Fruit fly (Drosophila melanogaster): ENCODE results near the gene Nlg4.

Nlg4 gene

dm6 chr3R:20209691-20210090 lies 5.1 kb downstream of the Nlg4 start, which contains the start of gene CG17199:
Gene CG17199, minus strand, starts transcription at chr3R:20209791.
- no peak for TF ChIP-seq brk (GFP tag; optimal IDR thresholded peaks at IDR 0.05)
- TF ChIP-seq sage (GFP tag; optimal IDR thresholded peaks at IDR 0.05) = no peak
- TF ChIP-seq CG32264 (GFP tag; optimal IDR thresholded peaks at IDR 0.05) = no peak
- TF ChIP-seq Abd-B (GFP tag; optimal IDR thresholded peaks at IDR 0.05) = no peak

- TF ChIP-seq br (GFP tag; optimal IDR thresholded peaks at IDR 0.05) = no peak
- TF ChIP-seq Dfd (GFP tag; optimal IDR thresholded peaks at IDR 0.05) = peak; percentile 97
These were observed 22.9 kb downstream of the Nlg4 start for dm6 chr3R:20227548-20227947.

DNA sequence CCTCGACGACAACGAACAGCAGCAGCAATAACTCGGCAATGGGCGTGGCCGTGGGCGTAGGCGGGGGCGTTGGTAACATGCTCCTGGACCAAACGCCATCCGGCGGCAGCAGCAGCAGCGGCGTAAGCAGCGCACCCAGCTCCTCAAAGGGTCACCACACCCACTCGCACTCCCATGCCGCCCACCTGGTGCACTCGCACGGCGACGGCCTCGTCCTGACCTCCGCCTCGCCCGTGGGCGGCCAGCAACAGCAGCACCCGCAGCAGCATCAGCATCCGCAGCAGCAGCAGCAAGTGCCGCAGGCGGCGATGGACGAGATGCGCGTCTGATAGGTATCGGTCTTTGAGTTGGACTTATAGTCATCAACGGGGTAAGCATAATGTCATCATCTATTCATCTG lies 33.4 kb downstream of the Nlg4 start:
- TF ChIP-seq Sp1 (GFP tag; optimal IDR thresholded peaks at IDR 0.05) (no peak), dmrt93B (GFP tag; optimal IDR thresholded peaks at IDR 0.05) (no peak), Dfd (GFP tag; optimal IDR thresholded peaks at IDR 0.05) (peak; percentile 87), N (GFP tag; optimal IDR thresholded peaks at IDR 0.05) (no peak), Dif (GFP tag; optimal IDR thresholded peaks at IDR 0.05; ENCODE audit: partially characterized antibody) (no peak), Hr83 (GFP tag; optimal IDR thresholded peaks at IDR 0.05; ENCODE audit: poor library complexity, severe bottlenecking) (no peak)

DNA sequence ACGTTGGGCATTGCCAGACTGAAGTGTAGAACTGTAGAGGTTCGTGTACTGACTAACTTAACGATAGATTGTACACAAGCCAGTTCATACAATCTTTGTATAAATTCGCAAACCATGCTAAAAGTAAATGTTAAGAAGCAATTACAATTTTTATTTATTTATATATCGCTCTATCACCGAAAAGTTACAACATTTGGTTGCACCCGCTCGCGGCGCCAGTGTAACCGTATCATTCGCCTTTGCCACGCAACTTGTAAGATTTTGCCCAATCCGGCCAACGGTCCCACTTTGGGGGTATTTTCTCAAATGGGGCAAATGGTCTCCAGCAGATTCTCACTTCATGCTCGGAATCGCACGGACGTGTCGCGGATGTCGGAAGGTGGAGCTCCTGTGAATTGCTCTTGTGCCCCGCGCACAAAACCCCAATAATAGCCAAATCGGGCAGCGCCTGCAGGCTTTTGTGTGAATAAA lies 47.9 kb downstream of the Nlg4 start, which contains the start of gene cic:
Gene cic, plus strand, starts transcription at position 328 of the 471 bp plus-strand sequence.
- TF ChIP-seq Hnf4 (GFP tag; optimal IDR thresholded peaks at IDR 0.05) = no peak
- TF ChIP-seq dmrt93B (GFP tag; optimal IDR thresholded peaks at IDR 0.05) = no peak
- no peak for TF ChIP-seq Rel (GFP tag; optimal IDR thresholded peaks at IDR 0.05)
- TF ChIP-seq Rel (tag; optimal IDR thresholded peaks at IDR 0.05) = peak; percentile 65
- no peak for TF ChIP-seq Mio (GFP tag; optimal IDR thresholded peaks at IDR 0.05)
- peak; percentile 23 for TF ChIP-seq Hr83 (GFP tag; optimal IDR thresholded peaks at IDR 0.05; ENCODE audit: poor library complexity, severe bottlenecking)
- TF ChIP-seq sv (GFP tag; optimal IDR thresholded peaks at IDR 0.05) = no peak
- TF ChIP-seq usp (GFP tag; optimal IDR thresholded peaks at IDR 0.05) = no peak
- TF ChIP-seq sage (GFP tag; optimal IDR thresholded peaks at IDR 0.05) = no peak
- peak; percentile 4 for TF ChIP-seq lola (GFP tag; optimal IDR thresholded peaks at IDR 0.05)
- no peak for TF ChIP-seq N (GFP tag; optimal IDR thresholded peaks at IDR 0.05)
- TF ChIP-seq tai (GFP tag; optimal IDR thresholded peaks at IDR 0.05) = no peak
- no peak for TF ChIP-seq Hr78 (GFP tag; optimal IDR thresholded peaks at IDR 0.05)
- peak; percentile 62 for TF ChIP-seq Dif (GFP tag; optimal IDR thresholded peaks at IDR 0.05; ENCODE audit: partially characterized antibody)
- TF ChIP-seq fru (GFP tag; optimal IDR thresholded peaks at IDR 0.05) = no peak
- no peak for TF ChIP-seq GATAd (GFP tag; optimal IDR thresholded peaks at IDR 0.05)
- no peak for TF ChIP-seq HLH106 (tag; optimal IDR thresholded peaks at IDR 0.05)
- TF ChIP-seq Myc (optimal IDR thresholded peaks at IDR 0.05) = peak; percentile 60
- no peak for TF ChIP-seq ey (GFP tag; optimal IDR thresholded peaks at IDR 0.05)
- TF ChIP-seq h (GFP tag; optimal IDR thresholded peaks at IDR 0.05) = no peak
- TF ChIP-seq woc (GFP tag; optimal IDR thresholded peaks at IDR 0.05) = no peak

DNA sequence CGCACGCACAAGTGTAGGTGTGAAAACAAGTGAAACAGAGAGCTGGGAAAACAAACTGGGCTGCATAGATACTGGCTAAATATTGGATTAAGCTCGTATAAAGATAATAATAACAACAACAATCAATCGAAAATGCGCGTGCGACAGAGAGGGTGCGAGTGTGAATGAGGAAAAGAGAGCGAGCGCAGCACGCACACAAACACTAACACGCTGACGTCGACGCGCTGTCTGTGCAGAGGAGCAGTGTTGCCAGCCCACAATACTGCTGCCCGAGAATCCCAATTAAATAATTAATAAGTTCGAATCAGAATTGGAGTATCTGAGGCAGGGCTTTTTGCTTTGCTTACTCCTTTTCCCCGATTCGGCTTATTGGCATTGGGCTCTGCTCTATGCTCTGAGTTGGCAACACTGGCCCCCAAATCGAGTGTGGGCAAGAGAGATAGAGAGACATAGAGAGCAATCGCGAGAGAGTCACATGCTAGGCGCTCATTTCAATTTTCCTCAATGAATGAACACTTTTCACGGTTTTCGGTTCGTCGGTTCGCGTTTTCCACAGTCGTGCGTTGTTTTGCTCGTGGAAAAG lies 48.5 kb downstream of the Nlg4 start:
- TF ChIP-seq CG9705 (GFP tag; optimal IDR thresholded peaks at IDR 0.05) (no peak), pan (optimal IDR thresholded peaks at IDR 0.05) (no peak), Sp1 (GFP tag; optimal IDR thresholded peaks at IDR 0.05) (peak; percentile 26), foxo (GFP tag; optimal IDR thresholded peaks at IDR 0.05) (peak; percentile 79 to 94), br (GFP tag; optimal IDR thresholded peaks at IDR 0.05) (peak; percentile 92), brk (GFP tag; optimal IDR thresholded peaks at IDR 0.05) (peak; percentile 65), dl (GFP tag; optimal IDR thresholded peaks at IDR 0.05; ENCODE audit: insufficient read depth in 1 of 2, partially characterized antibody in 2 of 2) (peak in 1 of 2 experiments; percentile 59), Dfd (GFP tag; optimal IDR thresholded peaks at IDR 0.05) (no peak), dsf (GFP tag; optimal IDR thresholded peaks at IDR 0.05; ENCODE audit: borderline replicate concordance) (peak; percentile 38), N (GFP tag; optimal IDR thresholded peaks at IDR 0.05) (no peak), CG32264 (GFP tag; optimal IDR thresholded peaks at IDR 0.05) (peak; percentile 90), woc (GFP tag; optimal IDR thresholded peaks at IDR 0.05) (peak; percentile 59), lola (GFP tag; optimal IDR thresholded peaks at IDR 0.05) (no peak), GATAd (GFP tag; optimal IDR thresholded peaks at IDR 0.05) (peak; percentile 35), Hr83 (GFP tag; optimal IDR thresholded peaks at IDR 0.05; ENCODE audit: poor library complexity, severe bottlenecking) (peak; percentile 85), sv (GFP tag; optimal IDR thresholded peaks at IDR 0.05) (peak; percentile 77), h (GFP tag; optimal IDR thresholded peaks at IDR 0.05) (peak; percentile 94), Dif (GFP tag; optimal IDR thresholded peaks at IDR 0.05; ENCODE audit: partially characterized antibody) (peak; percentile 73), Mio (GFP tag; optimal IDR thresholded peaks at IDR 0.05) (peak; percentile 73), rgr (GFP tag; optimal IDR thresholded peaks at IDR 0.05) (peak; percentile 94), Jra (GFP tag; optimal IDR thresholded peaks at IDR 0.05) (peak; percentile 85), usp (GFP tag; optimal IDR thresholded peaks at IDR 0.05) (no peak), fru (GFP tag; optimal IDR thresholded peaks at IDR 0.05) (peak; percentile 90), Vsx2 (GFP tag; optimal IDR thresholded peaks at IDR 0.05; ENCODE audit: partially characterized antibody) (no peak), sage (GFP tag; optimal IDR thresholded peaks at IDR 0.05) (peak; percentile 78), ey (GFP tag; optimal IDR thresholded peaks at IDR 0.05) (peak; percentile 93), tai (GFP tag; optimal IDR thresholded peaks at IDR 0.05) (peak; percentile 90), jim (GFP tag; optimal IDR thresholded peaks at IDR 0.05) (peak; percentile 73), Rel (GFP tag; optimal IDR thresholded peaks at IDR 0.05) (peak; percentile 79), Rel (tag; optimal IDR thresholded peaks at IDR 0.05) (no peak), HLH106 (tag; optimal IDR thresholded peaks at IDR 0.05) (peak; percentile 70), dmrt93B (GFP tag; optimal IDR thresholded peaks at IDR 0.05) (peak; percentile 62), psq (GFP tag; optimal IDR thresholded peaks at IDR 0.05) (peak; percentile 85), Abd-B (GFP tag; optimal IDR thresholded peaks at IDR 0.05) (no peak)
